Worm (Caenorhabditis elegans) whole organism, L3 larva: ENCODE measurements around the gene R02F11.11.

Experiments
- R02D3.7 ChIP-seq: fragments of 150-350 bp; optimal IDR thresholded peaks from 2 replicates; lab custom pipeline; 2014; ENCODE audit warnings: missing biosample characterization, missing genetic modification characterization
- ZK546.5 ChIP-seq: sonication (generic microtip); optimal IDR thresholded peaks from 2 replicates; lab custom pipeline; 2017; ENCODE audit warnings: missing biosample characterization, missing genetic modification characterization
- aly-2 ChIP-seq: fragments of 150-350 bp; optimal IDR thresholded peaks from 2 replicates; lab custom pipeline; 2014; ENCODE audit warnings: missing biosample characterization, missing genetic modification characterization
- ceh-16 ChIP-seq: sonication (generic microtip); optimal IDR thresholded peaks from 2 replicates; lab custom pipeline; 2017; ENCODE audit warnings: missing biosample characterization, missing genetic modification characterization
- ceh-28 ChIP-seq: fragments of 150-350 bp; optimal IDR thresholded peaks from 2 replicates; lab custom pipeline; 2014; ENCODE audit warnings: missing biosample characterization, missing genetic modification reagents, missing genetic modification characterization
- ceh-82 ChIP-seq: fragments of 150-350 bp; optimal IDR thresholded peaks from 2 replicates; lab custom pipeline; 2014; ENCODE audit warnings: missing biosample characterization, missing genetic modification characterization
- ceh-9 ChIP-seq: sonication (generic microtip); optimal IDR thresholded peaks from 2 replicates; lab custom pipeline; 2018; ENCODE audit warnings: missing biosample characterization, missing genetic modification characterization
- egl-27 ChIP-seq: sonication (generic microtip); optimal IDR thresholded peaks from 4 replicates; lab custom pipeline; 2017; ENCODE audit warnings: missing biosample characterization, missing genetic modification reagents, missing genetic modification characterization
- egl-5 ChIP-seq: fragments of 150-350 bp; optimal IDR thresholded peaks from 2 replicates; lab custom pipeline; 2017; ENCODE audit warnings: missing biosample characterization, missing genetic modification reagents, missing genetic modification characterization, inconsistent platforms
- elt-3 ChIP-seq, 3 experiments: fragments of 150-350 bp in 1 of 3; sonication (generic microtip) in 2 of 3; optimal IDR thresholded peaks; 2 replicates in 2 of 3; 4 replicates in 1 of 3; lab custom pipeline; 2014 to 2017; ENCODE audit warnings: missing biosample characterization in 3 of 3, missing genetic modification characterization in 3 of 3
- eor-1 ChIP-seq, 2 experiments: fragments of 150-350 bp; optimal IDR thresholded peaks; 2 replicates each; lab custom pipeline; 2014 to 2018; ENCODE audit warnings: missing biosample characterization in 2 of 2, missing genetic modification characterization in 2 of 2
- fkh-10 ChIP-seq: sonication (generic microtip); optimal IDR thresholded peaks from 2 replicates; lab custom pipeline; 2017; ENCODE audit warnings: missing biosample characterization, missing genetic modification reagents, missing genetic modification characterization
- jun-1 ChIP-seq: fragments of 150-350 bp; optimal IDR thresholded peaks from 2 replicates; lab custom pipeline; 2014; ENCODE audit warnings: missing biosample characterization, missing genetic modification reagents, missing genetic modification characterization
- lin-15B ChIP-seq: fragments of 150-350 bp; optimal IDR thresholded peaks from 2 replicates; lab custom pipeline; 2014; ENCODE audit warnings: missing biosample characterization, missing genetic modification characterization
- lin-39 ChIP-seq: fragments of 150-350 bp; optimal IDR thresholded peaks from 2 replicates; lab custom pipeline; 2018; ENCODE audit warnings: missing biosample characterization, missing genetic modification reagents, missing genetic modification characterization
- lsy-12 ChIP-seq: sonication (generic microtip); optimal IDR thresholded peaks from 2 replicates; lab custom pipeline; 2016; ENCODE audit warnings: mild to moderate bottlenecking, missing genetic modification characterization, missing compliant biosample characterization
- mdl-1 ChIP-seq: fragments of 150-350 bp; optimal IDR thresholded peaks from 2 replicates; lab custom pipeline; 2014; ENCODE audit warnings: missing biosample characterization, missing genetic modification characterization
- nfya-1 ChIP-seq: sonication (generic microtip); optimal IDR thresholded peaks from 2 replicates; lab custom pipeline; 2017; ENCODE audit warnings: missing genetic modification characterization, mild to moderate bottlenecking, missing compliant biosample characterization, antibody characterized with exemption, moderate library complexity; ENCODE audit not compliant: insufficient read depth
- nhr-11 ChIP-seq: fragments of 150-350 bp; optimal IDR thresholded peaks from 2 replicates; lab custom pipeline; 2014; ENCODE audit warnings: missing biosample characterization, missing genetic modification characterization
- nhr-12 ChIP-seq: fragments of 150-350 bp; optimal IDR thresholded peaks from 2 replicates; lab custom pipeline; 2014; ENCODE audit warnings: missing biosample characterization, missing genetic modification characterization
- nhr-23 ChIP-seq: fragments of 150-350 bp; optimal IDR thresholded peaks from 2 replicates; lab custom pipeline; 2014; ENCODE audit warnings: missing biosample characterization, missing genetic modification reagents, missing genetic modification characterization
- nhr-237 ChIP-seq: fragments of 150-350 bp; optimal IDR thresholded peaks from 2 replicates; lab custom pipeline; 2014; ENCODE audit warnings: missing biosample characterization, missing genetic modification characterization
- nhr-25 ChIP-seq: sonication (generic microtip); optimal IDR thresholded peaks from 2 replicates; lab custom pipeline; 2017; ENCODE audit warnings: missing biosample characterization, missing genetic modification characterization
- nhr-28 ChIP-seq: fragments of 150-350 bp; optimal IDR thresholded peaks from 2 replicates; lab custom pipeline; 2014; ENCODE audit warnings: missing biosample characterization, missing genetic modification characterization
- nhr-43 ChIP-seq: sonication (generic microtip); optimal IDR thresholded peaks from 2 replicates; lab custom pipeline; 2016; ENCODE audit warnings: mild to moderate bottlenecking, missing genetic modification characterization, missing compliant biosample characterization; ENCODE audit not compliant: poor library complexity, severe bottlenecking
- nhr-67 ChIP-seq: fragments of 150-350 bp; optimal IDR thresholded peaks from 2 replicates; lab custom pipeline; 2014; ENCODE audit warnings: missing biosample characterization, missing genetic modification characterization
- nhr-76 ChIP-seq: fragments of 150-350 bp; sonication (generic microtip); optimal IDR thresholded peaks from 5 replicates; lab custom pipeline; 2014; ENCODE audit warnings: missing biosample characterization, missing genetic modification characterization
- nhr-77 ChIP-seq: fragments of 150-350 bp; optimal IDR thresholded peaks from 2 replicates; lab custom pipeline; 2014; ENCODE audit warnings: missing biosample characterization, missing genetic modification characterization
- pha-4 ChIP-seq: fragments of 150-350 bp; optimal IDR thresholded peaks from 2 replicates; lab custom pipeline; 2014; ENCODE audit warnings: missing biosample characterization, missing genetic modification reagents, missing genetic modification characterization
- pqm-1 ChIP-seq: fragments of 150-350 bp; optimal IDR thresholded peaks from 2 replicates; lab custom pipeline; 2017; ENCODE audit warnings: missing biosample characterization, missing genetic modification characterization, inconsistent platforms
- sea-2 ChIP-seq: fragments of 150-350 bp; sonication (generic microtip); optimal IDR thresholded peaks from 4 replicates; lab custom pipeline; 2014; ENCODE audit warnings: missing biosample characterization, missing genetic modification reagents, missing genetic modification characterization
- skn-1 ChIP-seq: fragments of 150-350 bp; optimal IDR thresholded peaks from 2 replicates; lab custom pipeline; 2014; ENCODE audit warnings: missing biosample characterization, missing genetic modification characterization
- snpc-4 ChIP-seq: fragments of 150-350 bp; optimal IDR thresholded peaks from 2 replicates; lab custom pipeline; 2014; ENCODE audit warnings: missing biosample characterization, missing genetic modification characterization
- tbx-2 ChIP-seq: sonication (generic microtip); optimal IDR thresholded peaks from 2 replicates; lab custom pipeline; 2016; ENCODE audit warnings: mild to moderate bottlenecking, missing genetic modification characterization, missing compliant biosample characterization
- unc-39 ChIP-seq: sonication (generic microtip); optimal IDR thresholded peaks from 4 replicates; lab custom pipeline; 2017; ENCODE audit warnings: missing biosample characterization, missing genetic modification characterization
- zag-1 ChIP-seq: fragments of 150-350 bp; optimal IDR thresholded peaks from 2 replicates; lab custom pipeline; 2014; ENCODE audit warnings: missing biosample characterization, missing genetic modification characterization
- ztf-11 ChIP-seq: fragments of 150-350 bp; optimal IDR thresholded peaks from 2 replicates; lab custom pipeline; 2014; ENCODE audit warnings: missing biosample characterization, missing genetic modification characterization

Gene R02F11.11

ce11 chrV:4785333-4785852 lies 6.3 kb upstream of the R02F11.11 start, which contains the start of the genes Y60C6A.2 and Y60C6A.3:
Y60C6A.2 (minus strand) TSS chrV:4785433.
Y60C6A.3 (plus strand) TSS chrV:4785802.
- TF ChIP-seq elt-3 (tag; optimal IDR thresholded peaks at IDR 0.05; lab: Kevin White, UChicago): no peak
- TF ChIP-seq nhr-28 (tag; lab: Kevin White, UChicago): no peak
- TF ChIP-seq nhr-67: no peak

- TF ChIP-seq ceh-28: no peak
- TF ChIP-seq unc-39: no peak
- no peak for TF ChIP-seq nfya-1
- no peak for TF ChIP-seq tbx-2 (tag; lab: Kevin White, UChicago)
- TF ChIP-seq egl-27 (tag; lab: Kevin White, UChicago): no peak
- no peak for TF ChIP-seq ztf-11 (tag; lab: Kevin White, UChicago)
- no peak for TF ChIP-seq mdl-1 (tag; lab: Kevin White, UChicago)
- TF ChIP-seq nhr-76 (tag; lab: Kevin White, UChicago): no peak
Measured at ce11 chrV:4787166-4787565, 4.5 kb upstream of the R02F11.11 start, which contains the start of gene R02F11.9. R02F11.9 (plus strand) TSS chrV:4787466.

ce11 chrV:4787836-4788235 lies 3.8 kb upstream of the R02F11.11 start:
- TF ChIP-seq nhr-25: no peak
- TF ChIP-seq ceh-82: no peak
- TF ChIP-seq ztf-11 (tag; lab: Kevin White, UChicago): no peak
- no peak for TF ChIP-seq skn-1 (tag; lab: Kevin White, UChicago)
- TF ChIP-seq tbx-2 (tag; lab: Kevin White, UChicago): no peak
- TF ChIP-seq pqm-1 (tag; lab: Kevin White, UChicago): no peak
- TF ChIP-seq nfya-1: no peak
- no peak for TF ChIP-seq ceh-9 (tag; lab: Kevin White, UChicago)
- TF ChIP-seq nhr-237 (tag; lab: Kevin White, UChicago): no peak
- TF ChIP-seq nhr-11 (tag; lab: Kevin White, UChicago): no peak
- TF ChIP-seq R02D3.7 (tag; lab: Kevin White, UChicago): no peak
- no peak for TF ChIP-seq nhr-43 (tag; lab: Kevin White, UChicago)
- TF ChIP-seq nhr-77: no peak
- TF ChIP-seq elt-3 (tag; optimal IDR thresholded peaks at IDR 0.05; lab: Kevin White, UChicago): no peak
- TF ChIP-seq egl-5 (tag; lab: Kevin White, UChicago): no peak
- TF ChIP-seq ceh-16 (tag; lab: Kevin White, UChicago): no peak

ce11 chrV:4788823-4789222 lies 2.8 kb upstream of the R02F11.11 start, which contains the start of gene R02F11.10:
R02F11.10 (plus strand) TSS chrV:4789123.
- TF ChIP-seq lin-15B (tag; lab: Kevin White, UChicago) (no peak), nhr-12 (tag; lab: Kevin White, UChicago) (no peak), zag-1 (tag; lab: Kevin White, UChicago) (no peak), jun-1 (no peak), egl-5 (tag; lab: Kevin White, UChicago) (no peak), snpc-4 (tag; lab: Kevin White, UChicago) (no peak), sea-2 (no peak), fkh-10 (GFP tag; lab: Kevin White, UChicago) (no peak), lin-39 (no peak), pha-4 (tag; lab: Kevin White, UChicago) (no peak), ztf-11 (tag; lab: Kevin White, UChicago) (no peak), nhr-25 (no peak), nfya-1 (no peak), ZK546.5 (tag; lab: Kevin White, UChicago) (no peak), nhr-237 (tag; lab: Kevin White, UChicago) (no peak), ceh-82 (no peak), skn-1 (tag; lab: Kevin White, UChicago) (no peak), nhr-67 (no peak)

ce11 chrV:4790368-4790767 lies 1.3 kb upstream of the R02F11.11 start, which contains the start of gene R02F11.12:
R02F11.12 (plus strand) TSS chrV:4790668.
- TF ChIP-seq eor-1 (tag; optimal IDR thresholded peaks at IDR 0.05; lab: Kevin White, UChicago): no peak
- no peak for TF ChIP-seq nfya-1
- no peak for TF ChIP-seq lsy-12 (tag; lab: Kevin White, UChicago)
- TF ChIP-seq ztf-11 (tag; lab: Kevin White, UChicago): no peak
- no peak for TF ChIP-seq mdl-1 (tag; lab: Kevin White, UChicago)
- TF ChIP-seq nhr-23 (tag; lab: Kevin White, UChicago): no peak
- no peak for TF ChIP-seq ceh-28
- TF ChIP-seq aly-2: no peak
- no peak for TF ChIP-seq nhr-43 (tag; lab: Kevin White, UChicago)
- TF ChIP-seq egl-27 (tag; lab: Kevin White, UChicago): no peak
- TF ChIP-seq nhr-12 (tag; lab: Kevin White, UChicago): no peak
- TF ChIP-seq unc-39: no peak
- TF ChIP-seq ceh-9 (tag; lab: Kevin White, UChicago): no peak
- TF ChIP-seq nhr-67: no peak
- no peak for TF ChIP-seq snpc-4 (tag; lab: Kevin White, UChicago)
